Fruit fly (Drosophila melanogaster) whole organism, pupa: ENCODE data around the gene CG6333.

Experiments used
- CG10348 ChIP-seq: fragments of 200-800 bp; sonication (Bioruptor generic); IDR thresholded peaks from 2 replicates; pipeline ENCODE4 v1.3.6; 2022; ENCODE audit warnings: missing biosample characterization, missing genetic modification characterization
- CG12605 ChIP-seq: fragments of 200-800 bp; sonication (Bioruptor generic); IDR thresholded peaks from 2 replicates; pipeline ENCODE4 v1.3.6; 2022; ENCODE audit warnings: missing biosample characterization, missing genetic modification characterization
- CG15710 ChIP-seq: fragments of 200-800 bp; sonication (Bioruptor generic); optimal IDR thresholded peaks from 2 replicates; lab custom pipeline; 2018; ENCODE audit warnings: missing biosample characterization, mild to moderate bottlenecking, missing genetic modification characterization, moderate library complexity
- CG17806 ChIP-seq: fragments of 200-800 bp; sonication (Bioruptor generic); optimal IDR thresholded peaks from 2 replicates; lab custom pipeline; 2018; ENCODE audit warnings: missing biosample characterization, mild to moderate bottlenecking, missing genetic modification characterization, moderate library complexity
- CG32121 ChIP-seq: fragments of 200-800 bp; sonication (Bioruptor generic); IDR thresholded peaks from 2 replicates; pipeline ENCODE4 v1.3.6; 2022; ENCODE audit warnings: missing biosample characterization, missing genetic modification characterization
- CG34367 ChIP-seq: fragments of 200-800 bp; sonication (Bioruptor generic); optimal IDR thresholded peaks from 2 replicates; lab custom pipeline; 2018; ENCODE audit warnings: missing biosample characterization, mild to moderate bottlenecking, missing genetic modification characterization
- EcR ChIP-seq: fragments of 200-800 bp; sonication (Bioruptor generic); optimal IDR thresholded peaks from 3 replicates; lab custom pipeline; 2019; ENCODE audit warnings: missing biosample characterization, missing genetic modification characterization, mild to moderate bottlenecking, moderate library complexity, missing genetic modification reagents
- Pif1A ChIP-seq: fragments of 200-800 bp; sonication (Bioruptor generic); optimal IDR thresholded peaks from 3 replicates; lab custom pipeline; 2016; ENCODE audit warnings: missing biosample characterization, missing genetic modification characterization
- Snoo ChIP-seq: fragments of 200-800 bp; sonication (Bioruptor generic); optimal IDR thresholded peaks from 3 replicates; lab custom pipeline; 2017; ENCODE audit warnings: missing biosample characterization, mild to moderate bottlenecking, missing genetic modification characterization, inconsistent platforms
- fd96Ca ChIP-seq: fragments of 200-800 bp; sonication (Bioruptor generic); IDR thresholded peaks from 3 replicates; pipeline ENCODE4 v1.3.6; 2022; ENCODE audit warnings: missing biosample characterization, missing genetic modification characterization

dm6 chr3L:17438872-17439495, 47.0 kb downstream of the CG6333 start, which contains the start of gene CG18265:
- TF ChIP-seq CG32121 (GFP tag; lab: Robert Waterston, UW), result no peak
- no peak for TF ChIP-seq CG17806
- TF ChIP-seq Pif1A (GFP tag; lab: Kevin White, UChicago), result no peak
- no peak for TF ChIP-seq EcR (GFP tag; lab: Kevin White, UChicago)
- TF ChIP-seq CG12605 (GFP tag; lab: Robert Waterston, UW), result no peak; the same call in 1 of the 2 replicates
- no peak for TF ChIP-seq CG34367 (tag; lab: Kevin White, UChicago)
- no peak for TF ChIP-seq CG10348 (GFP tag; lab: Robert Waterston, UW)
- TF ChIP-seq Snoo (tag; lab: Kevin White, UChicago), result no peak
- TF ChIP-seq CG15710 (tag; lab: Kevin White, UChicago), result no peak
- no peak for TF ChIP-seq fd96Ca (GFP tag; lab: Robert Waterston, UW)
